Fruit fly (Drosophila melanogaster) whole organism, adult: ENCODE data around the gene CG13060.

Experiments
- CG12768 ChIP-seq: fragments of 200-800 bp; sonication (Bioruptor generic); optimal IDR thresholded peaks from 2 replicates; lab custom pipeline; 2017; ENCODE audit warnings: missing biosample characterization, missing genetic modification characterization, mild to moderate bottlenecking, moderate library complexity, missing genetic modification reagents
- CG14711 ChIP-seq: fragments of 200-800 bp; sonication (Bioruptor generic); optimal IDR thresholded peaks from 2 replicates; lab custom pipeline; 2018; ENCODE audit warnings: missing biosample characterization, mild to moderate bottlenecking, missing genetic modification characterization, moderate library complexity
- CG5204 ChIP-seq: fragments of 200-800 bp; sonication (Bioruptor generic); optimal IDR thresholded peaks from 2 replicates; lab custom pipeline; 2016; ENCODE audit warnings: missing biosample characterization, missing genetic modification characterization
- Clk ChIP-seq: fragments of 200-800 bp; sonication (Bioruptor generic); optimal IDR thresholded peaks from 2 replicates; lab custom pipeline; 2017; ENCODE audit warnings: missing biosample characterization, missing genetic modification characterization
- Crg-1 ChIP-seq: fragments of 200-800 bp; sonication (Bioruptor generic); optimal IDR thresholded peaks from 2 replicates; lab custom pipeline; 2016; ENCODE audit warnings: missing biosample characterization, missing genetic modification characterization
- Mnt ChIP-seq: fragments of 200-800 bp; sonication (Bioruptor generic); optimal IDR thresholded peaks from 2 replicates; lab custom pipeline; 2016; ENCODE audit warnings: missing biosample characterization, mild to moderate bottlenecking, missing genetic modification characterization
- bab1 ChIP-seq: fragments of 200-800 bp; sonication (Bioruptor generic); optimal IDR thresholded peaks from 3 replicates; lab custom pipeline; 2019; ENCODE audit warnings: missing biosample characterization, mild to moderate bottlenecking, missing genetic modification characterization, moderate library complexity
- cic ChIP-seq: fragments of 200-800 bp; sonication (Bioruptor generic); optimal IDR thresholded peaks from 2 replicates; lab custom pipeline; 2017; ENCODE audit warnings: missing biosample characterization, mild to moderate bottlenecking, missing genetic modification characterization, moderate library complexity
- cnc ChIP-seq, 2 experiments: fragments of >200 bp; optimal IDR thresholded peaks; 2 replicates each; lab custom pipeline; 2017
- kay ChIP-seq: fragments of 200-800 bp; sonication (Bioruptor generic); peaks from one replicate; lab custom pipeline; 2016; ENCODE audit warnings: missing biosample characterization, missing genetic modification characterization, borderline replicate concordance
- ovo ChIP-seq: fragments of 200-800 bp; sonication (Bioruptor generic); optimal IDR thresholded peaks from 2 replicates; lab custom pipeline; 2016; ENCODE audit warnings: missing biosample characterization, missing genetic modification characterization
- pad ChIP-seq: fragments of 200-800 bp; sonication (Bioruptor generic); optimal IDR thresholded peaks from 3 replicates; lab custom pipeline; 2017; ENCODE audit warnings: missing biosample characterization, missing genetic modification characterization, mild to moderate bottlenecking, moderate library complexity, missing genetic modification reagents
- tj ChIP-seq: fragments of 200-800 bp; sonication (Bioruptor generic); optimal IDR thresholded peaks from 3 replicates; lab custom pipeline; 2017; ENCODE audit warnings: missing biosample characterization, mild to moderate bottlenecking, missing genetic modification characterization, moderate library complexity
- toe ChIP-seq: fragments of 200-800 bp; sonication (Bioruptor generic); optimal IDR thresholded peaks from 2 replicates; lab custom pipeline; 2016; ENCODE audit warnings: missing biosample characterization, missing genetic modification characterization

DNA sequence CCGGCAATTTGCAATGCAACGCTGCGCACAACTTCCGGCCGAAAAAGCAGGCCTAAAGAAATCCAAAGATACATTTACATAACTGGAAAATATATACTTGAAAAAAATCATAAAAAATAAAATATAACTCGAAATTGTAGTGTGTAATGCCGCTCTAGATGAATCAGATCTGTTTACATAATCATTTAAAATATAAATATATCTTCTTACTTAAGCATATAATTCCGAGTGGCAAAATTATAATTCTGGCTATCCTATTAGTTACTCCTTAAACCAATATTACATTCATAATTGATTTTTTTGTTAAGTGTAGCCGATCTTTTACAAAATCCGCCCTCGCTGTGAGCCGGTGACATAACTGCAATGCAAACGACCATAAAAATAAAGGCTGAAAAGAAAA, 19.8 kb downstream of the CG13060 start:
- TF ChIP-seq ovo (no peak), CG12768 (GFP tag; lab: Kevin White, UChicago) (no peak), pad (GFP tag; lab: Kevin White, UChicago) (no peak), tj (GFP tag; lab: Kevin White, UChicago) (no peak), kay (GFP tag; lab: Kevin White, UChicago) (no peak), Mnt (GFP tag; lab: Kevin White, UChicago) (no peak), toe (GFP tag; lab: Kevin White, UChicago) (no peak), bab1 (GFP tag; lab: Kevin White, UChicago) (no peak), cnc (optimal IDR thresholded peaks at IDR 0.05; lab: Kevin White, UChicago) (no peak), CG14711 (tag; lab: Kevin White, UChicago) (no peak), CG5204 (GFP tag; lab: Kevin White, UChicago) (no peak), Crg-1 (no peak), cic (GFP tag; lab: Kevin White, UChicago) (no peak), Clk (no peak)
